Worm (Caenorhabditis elegans): ENCODE results near the gene T02D1.4.

Gene T02D1.4

DNA sequence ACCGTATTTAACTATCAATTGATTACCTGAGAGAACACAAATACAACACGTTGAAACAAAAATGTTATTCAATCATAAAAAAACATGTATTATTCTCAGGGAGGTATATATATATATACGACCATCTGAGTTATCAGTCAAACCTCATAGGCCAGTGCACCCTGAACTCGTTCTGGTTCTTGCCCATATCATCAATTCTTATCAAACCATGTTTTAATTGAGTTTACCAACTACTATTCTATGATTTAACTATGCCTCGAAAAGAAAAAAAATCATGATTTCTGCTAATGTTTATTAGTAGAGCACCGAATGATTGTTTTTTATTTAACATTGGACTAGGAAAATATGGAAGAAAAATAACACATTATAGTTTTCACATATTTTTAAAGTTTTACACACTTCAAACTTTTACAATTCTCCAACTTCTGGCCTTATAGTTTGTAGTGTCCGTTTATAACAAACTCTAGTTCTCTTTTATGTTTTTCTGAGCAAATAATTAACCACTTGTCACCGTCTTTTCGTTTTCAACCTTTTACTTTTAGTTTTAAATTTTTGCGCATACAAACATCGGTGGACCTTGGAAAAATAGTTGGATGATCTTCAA is 32.8 kb downstream of the T02D1.4 start:
- TF ChIP-seq pes-1 (GFP tag; IDR thresholded peaks at IDR 0.05), result no peak
- TF ChIP-seq ceh-36 (tag; optimal IDR thresholded peaks at IDR 0.05), result no peak
- TF ChIP-seq flt-1 (GFP tag; IDR thresholded peaks at IDR 0.05), result no peak
- TF ChIP-seq scrt-1 (GFP tag; IDR thresholded peaks at IDR 0.05), result no peak
- TF ChIP-seq hmg-4 (GFP tag; optimal IDR thresholded peaks at IDR 0.05), result no peak
- TF ChIP-seq hmbx-1 (tag; optimal IDR thresholded peaks at IDR 0.05), result no peak
- TF ChIP-seq aly-1 (tag; optimal IDR thresholded peaks at IDR 0.05), result no peak
- TF ChIP-seq B0310.2 (tag; optimal IDR thresholded peaks at IDR 0.05), result no peak
- TF ChIP-seq tra-4 (tag; optimal IDR thresholded peaks at IDR 0.05), result no peak
- no peak for TF ChIP-seq sea-1 (GFP tag; conservative IDR thresholded peaks at IDR 0.05)
- TF ChIP-seq hnd-1 (tag; optimal IDR thresholded peaks at IDR 0.05), result no peak
- no peak for TF ChIP-seq F13C5.2 (tag; optimal IDR thresholded peaks at IDR 0.05)
- no peak for TF ChIP-seq tbx-37 (GFP tag; conservative IDR thresholded peaks at IDR 0.05)

- TF ChIP-seq hnd-1 (tag; optimal IDR thresholded peaks at IDR 0.05) (no peak), tra-4 (tag; optimal IDR thresholded peaks at IDR 0.05) (no peak), ceh-36 (tag; optimal IDR thresholded peaks at IDR 0.05) (no peak), flt-1 (GFP tag; IDR thresholded peaks at IDR 0.05) (no peak), ceh-13 (GFP tag; optimal IDR thresholded peaks at IDR 0.05) (no peak), tbx-11 (GFP tag; IDR thresholded peaks at IDR 0.05) (no peak), pes-1 (GFP tag; IDR thresholded peaks at IDR 0.05) (no peak), hmg-4 (GFP tag; optimal IDR thresholded peaks at IDR 0.05) (no peak), B0310.2 (tag; optimal IDR thresholded peaks at IDR 0.05) (no peak), sea-1 (GFP tag; conservative IDR thresholded peaks at IDR 0.05) (no peak), scrt-1 (GFP tag; IDR thresholded peaks at IDR 0.05) (no peak), F13C5.2 (tag; optimal IDR thresholded peaks at IDR 0.05) (no peak), tbx-37 (GFP tag; conservative IDR thresholded peaks at IDR 0.05) (no peak), ama-1 (optimal IDR thresholded peaks at IDR 0.05) (no peak), ets-7 (tag; optimal IDR thresholded peaks at IDR 0.05) (no peak), aly-1 (tag; optimal IDR thresholded peaks at IDR 0.05) (no peak), hmbx-1 (tag; optimal IDR thresholded peaks at IDR 0.05) (no peak)
These were observed 35.7 kb downstream of the T02D1.4 start for ce11 chrIV:17435228-17435627.

ce11 chrIV:17436552-17436951 is 37.0 kb downstream of the T02D1.4 start, which contains the start of gene gcy-27:
TSS of gene gcy-27 (minus strand) at chrIV:17436652.
- no peak for TF ChIP-seq ceh-13 (GFP tag; optimal IDR thresholded peaks at IDR 0.05)
- TF ChIP-seq tbx-11 (GFP tag; IDR thresholded peaks at IDR 0.05), result no peak
- TF ChIP-seq ets-7 (tag; optimal IDR thresholded peaks at IDR 0.05), result no peak
- no peak for TF ChIP-seq hnd-1 (tag; optimal IDR thresholded peaks at IDR 0.05)
- TF ChIP-seq ceh-36 (tag; optimal IDR thresholded peaks at IDR 0.05), result no peak
- TF ChIP-seq tbx-37 (GFP tag; conservative IDR thresholded peaks at IDR 0.05), result no peak
- no peak for TF ChIP-seq scrt-1 (GFP tag; IDR thresholded peaks at IDR 0.05)
- no peak for TF ChIP-seq F13C5.2 (tag; optimal IDR thresholded peaks at IDR 0.05)
- no peak for TF ChIP-seq hmbx-1 (tag; optimal IDR thresholded peaks at IDR 0.05)
- no peak for TF ChIP-seq sea-1 (GFP tag; conservative IDR thresholded peaks at IDR 0.05)
- no peak for TF ChIP-seq aly-1 (tag; optimal IDR thresholded peaks at IDR 0.05)

ce11 chrIV:17437038-17437437 is 37.5 kb downstream of the T02D1.4 start, which contains the start of gene C06A12.8:
TSS of gene C06A12.8 (plus strand) at chrIV:17437338.
- TF ChIP-seq aly-1 (tag; optimal IDR thresholded peaks at IDR 0.05) (no peak), tbx-11 (GFP tag; IDR thresholded peaks at IDR 0.05) (no peak), ceh-13 (GFP tag; optimal IDR thresholded peaks at IDR 0.05) (no peak), tbx-37 (GFP tag; conservative IDR thresholded peaks at IDR 0.05) (no peak), flt-1 (GFP tag; IDR thresholded peaks at IDR 0.05) (no peak), B0310.2 (tag; optimal IDR thresholded peaks at IDR 0.05) (no peak), ama-1 (optimal IDR thresholded peaks at IDR 0.05) (no peak), ets-7 (tag; optimal IDR thresholded peaks at IDR 0.05) (no peak), ceh-36 (tag; optimal IDR thresholded peaks at IDR 0.05) (no peak), scrt-1 (GFP tag; IDR thresholded peaks at IDR 0.05) (no peak), F13C5.2 (tag; optimal IDR thresholded peaks at IDR 0.05) (no peak), hmg-4 (GFP tag; optimal IDR thresholded peaks at IDR 0.05) (no peak), hnd-1 (tag; optimal IDR thresholded peaks at IDR 0.05) (no peak), pes-1 (GFP tag; IDR thresholded peaks at IDR 0.05) (no peak), tra-4 (tag; optimal IDR thresholded peaks at IDR 0.05) (no peak), hmbx-1 (tag; optimal IDR thresholded peaks at IDR 0.05) (no peak)

- TF ChIP-seq aly-1 (tag; optimal IDR thresholded peaks at IDR 0.05) (no peak), ceh-36 (tag; optimal IDR thresholded peaks at IDR 0.05) (no peak), F13C5.2 (tag; optimal IDR thresholded peaks at IDR 0.05) (no peak), hnd-1 (tag; optimal IDR thresholded peaks at IDR 0.05) (no peak), flt-1 (GFP tag; IDR thresholded peaks at IDR 0.05) (no peak), tbx-37 (GFP tag; conservative IDR thresholded peaks at IDR 0.05) (no peak), pes-1 (GFP tag; IDR thresholded peaks at IDR 0.05) (no peak), tbx-11 (GFP tag; IDR thresholded peaks at IDR 0.05) (no peak), hmg-4 (GFP tag; optimal IDR thresholded peaks at IDR 0.05) (no peak), tra-4 (tag; optimal IDR thresholded peaks at IDR 0.05) (no peak), ama-1 (optimal IDR thresholded peaks at IDR 0.05) (no peak), scrt-1 (GFP tag; IDR thresholded peaks at IDR 0.05) (no peak)
These were observed 40.4 kb downstream of the T02D1.4 start, which contains the start of gene C06A12.19 for ce11 chrIV:17440001-17440400. TSS of gene C06A12.19 (minus strand) at chrIV:17440101.

DNA sequence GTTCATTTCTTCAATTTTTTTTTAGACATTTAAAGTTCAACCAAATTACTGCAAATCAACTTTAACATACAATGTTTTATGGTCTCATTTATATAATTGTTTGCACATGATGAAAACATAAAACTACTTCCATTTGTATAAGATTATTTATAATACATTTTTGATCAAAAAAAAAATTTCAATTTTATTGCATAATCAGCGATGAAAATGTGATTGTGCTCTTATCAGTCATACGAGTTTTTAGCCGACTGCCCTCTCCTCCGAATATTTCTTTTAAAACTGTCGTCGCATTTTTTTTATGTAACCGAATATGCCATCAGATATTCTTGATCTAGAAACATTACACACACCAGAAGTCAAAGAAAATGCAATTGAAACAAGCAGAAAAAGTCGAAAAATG is 40.9 kb downstream of the T02D1.4 start, which contains the start of gene F08A7.1:
Gene F08A7.1, plus strand, starts transcription at position 191 of the 400 bp plus-strand sequence.
- TF ChIP-seq ceh-13 (GFP tag; optimal IDR thresholded peaks at IDR 0.05), result no peak
- no peak for TF ChIP-seq sea-1 (GFP tag; conservative IDR thresholded peaks at IDR 0.05)
- no peak for TF ChIP-seq tbx-11 (GFP tag; IDR thresholded peaks at IDR 0.05)
- no peak for TF ChIP-seq tbx-37 (GFP tag; conservative IDR thresholded peaks at IDR 0.05)
- TF ChIP-seq hmbx-1 (tag; optimal IDR thresholded peaks at IDR 0.05), result no peak
- TF ChIP-seq aly-1 (tag; optimal IDR thresholded peaks at IDR 0.05), result no peak
- TF ChIP-seq scrt-1 (GFP tag; IDR thresholded peaks at IDR 0.05), result no peak
- TF ChIP-seq ceh-36 (tag; optimal IDR thresholded peaks at IDR 0.05), result no peak
- no peak for TF ChIP-seq tra-4 (tag; optimal IDR thresholded peaks at IDR 0.05)

- TF ChIP-seq ets-7 (tag; optimal IDR thresholded peaks at IDR 0.05) (no peak), tbx-37 (GFP tag; conservative IDR thresholded peaks at IDR 0.05) (no peak), F13C5.2 (tag; optimal IDR thresholded peaks at IDR 0.05) (no peak), hnd-1 (tag; optimal IDR thresholded peaks at IDR 0.05) (no peak), ceh-13 (GFP tag; optimal IDR thresholded peaks at IDR 0.05) (no peak), ceh-36 (tag; optimal IDR thresholded peaks at IDR 0.05) (no peak), ama-1 (optimal IDR thresholded peaks at IDR 0.05) (no peak), sea-1 (GFP tag; conservative IDR thresholded peaks at IDR 0.05) (no peak), pes-1 (GFP tag; IDR thresholded peaks at IDR 0.05) (no peak)
These were observed 41.7 kb downstream of the T02D1.4 start for ce11 chrIV:17441260-17441659.

Data from whole organism, early embryonic.